Worm (Caenorhabditis elegans) whole organism, L4/young adult: ENCODE results near the gene C50F7.9.

Source experiments
- W03F9.2 ChIP-seq: fragments of 150-350 bp; optimal IDR thresholded peaks from 2 replicates; lab custom pipeline; 2014; ENCODE audit warnings: missing biosample characterization, missing genetic modification characterization
- dao-5 ChIP-seq: sonication (generic microtip); optimal IDR thresholded peaks from 2 replicates; lab custom pipeline; 2016; ENCODE audit warnings: missing genotype, missing genetic modification characterization, moderate library complexity, missing compliant biosample characterization
- him-1 ChIP-seq: sonication (generic microtip); optimal IDR thresholded peaks from 2 replicates; lab custom pipeline; 2016; ENCODE audit warnings: missing genotype, missing genetic modification reagents, missing genetic modification characterization, missing compliant biosample characterization

ce11 chrIV:7753108-7753507 lies 21.2 kb upstream of the C50F7.9 start, which contains the start of gene col-14:
- TF ChIP-seq W03F9.2 (tag; lab: Kevin White, UChicago): no peak
- TF ChIP-seq him-1 (tag; lab: Kevin White, UChicago): no peak
- TF ChIP-seq dao-5 (tag; lab: Kevin White, UChicago): no peak
